Worm (Caenorhabditis elegans) whole organism, young adult: ENCODE results near the gene Y105C5A.15.
"Not testable (repeated sequence)": the region's sequence is repeated elsewhere in the genome, so short reads cannot be mapped to it uniquely, and the experiment has no call there.

Experiments used
- B0019.2 ChIP-seq: fragments of 200-800 bp; sonication (Bioruptor generic); conservative IDR thresholded peaks from 2 replicates; pipeline ENCODE4 v1.3.6; 2022; ENCODE audit warnings: missing genetic modification reagents, missing genetic modification characterization, missing compliant biosample characterization
- B0261.1 ChIP-seq: sonication (generic microtip); optimal IDR thresholded peaks from 2 replicates; lab custom pipeline; 2016; ENCODE audit warnings: mild to moderate bottlenecking, missing genetic modification characterization, moderate library complexity, missing compliant biosample characterization
- D2030.7 ChIP-seq: fragments of 200-800 bp; sonication (Bioruptor generic); IDR thresholded peaks from 2 replicates; pipeline ENCODE4 v1.3.6; 2022; ENCODE audit warnings: missing genetic modification reagents, missing genetic modification characterization, missing compliant biosample characterization
- F22D6.2 ChIP-seq: sonication (generic microtip); optimal IDR thresholded peaks from 2 replicates; lab custom pipeline; 2016; ENCODE audit warnings: mild to moderate bottlenecking, missing genetic modification characterization, missing compliant biosample characterization
- F37B4.10 ChIP-seq: fragments of 200-800 bp; sonication (Bioruptor generic); IDR thresholded peaks from 2 replicates; pipeline ENCODE4 v1.3.6; 2022; ENCODE audit warnings: missing genetic modification characterization, missing compliant biosample characterization
- F39B2.1 ChIP-seq: fragments of 200-800 bp; sonication (Bioruptor generic); IDR thresholded peaks from 2 replicates; pipeline ENCODE4 v1.3.6; 2022; ENCODE audit warnings: missing genetic modification reagents, missing genetic modification characterization, missing compliant biosample characterization
- F52B5.7 ChIP-seq: sonication (generic microtip); optimal IDR thresholded peaks from 2 replicates; lab custom pipeline; 2016; ENCODE audit warnings: mild to moderate bottlenecking, missing genetic modification characterization, missing compliant biosample characterization
- Y67H2A.10 ChIP-seq: fragments of 200-800 bp; sonication (Bioruptor generic); conservative IDR thresholded peaks from 2 replicates; pipeline ENCODE4 v1.3.6; 2022; ENCODE audit warnings: missing genetic modification reagents, missing genetic modification characterization, missing compliant biosample characterization
- akir-1 ChIP-seq: fragments of 200-800 bp; sonication (Bioruptor generic); optimal IDR thresholded peaks from 2 replicates; lab custom pipeline; 2018; ENCODE audit warnings: mild to moderate bottlenecking, missing genetic modification characterization, moderate library complexity, missing compliant biosample characterization
- aptf-3 ChIP-seq: fragments of 200-800 bp; sonication (Bioruptor generic); IDR thresholded peaks from 2 replicates; pipeline ENCODE4 v1.3.6; 2022; ENCODE audit warnings: missing genetic modification characterization, missing compliant biosample characterization
- attf-5 ChIP-seq: fragments of 200-800 bp; sonication (Bioruptor generic); optimal IDR thresholded peaks from 2 replicates; lab custom pipeline; 2018; ENCODE audit warnings: mild to moderate bottlenecking, missing genetic modification characterization, missing compliant biosample characterization
- bed-1 ChIP-seq: fragments of 200-800 bp; sonication (Bioruptor generic); IDR thresholded peaks from 2 replicates; pipeline ENCODE4 v1.3.6; 2022; ENCODE audit warnings: missing genetic modification reagents, missing genetic modification characterization, missing compliant biosample characterization
- ceh-100 ChIP-seq: fragments of 200-800 bp; sonication (Bioruptor generic); IDR thresholded peaks from 2 replicates; pipeline ENCODE4 v1.3.6; 2022; ENCODE audit warnings: missing genetic modification reagents, missing genetic modification characterization, missing compliant biosample characterization
- ceh-27 ChIP-seq: fragments of 200-800 bp; sonication (Bioruptor generic); optimal IDR thresholded peaks from 2 replicates; lab custom pipeline; 2018; ENCODE audit warnings: mild to moderate bottlenecking, missing genetic modification characterization, moderate library complexity, missing compliant biosample characterization
- ceh-91 ChIP-seq: fragments of 200-800 bp; sonication (Bioruptor generic); IDR thresholded peaks from 2 replicates; pipeline ENCODE4 v1.3.6; 2022; ENCODE audit warnings: missing genetic modification reagents, missing genetic modification characterization, missing compliant biosample characterization
- dpff-1 ChIP-seq: sonication (generic microtip); optimal IDR thresholded peaks from 2 replicates; lab custom pipeline; 2017; ENCODE audit warnings: mild to moderate bottlenecking, missing genetic modification characterization, missing compliant biosample characterization
- dpl-1 ChIP-seq: fragments of 150-350 bp; optimal IDR thresholded peaks from 2 replicates; lab custom pipeline; 2014; ENCODE audit warnings: missing biosample characterization, missing genetic modification reagents, missing genetic modification characterization
- efl-1 ChIP-seq: fragments of 150-350 bp; optimal IDR thresholded peaks from 2 replicates; lab custom pipeline; 2014; ENCODE audit warnings: missing biosample characterization, missing genetic modification reagents, missing genetic modification characterization
- egl-44 ChIP-seq: fragments of 200-800 bp; sonication (Bioruptor generic); IDR thresholded peaks from 2 replicates; pipeline ENCODE4 v1.3.6; 2022; ENCODE audit warnings: missing genetic modification reagents, missing genetic modification characterization, missing compliant biosample characterization
- ekl-4 ChIP-seq: fragments of 200-800 bp; sonication (Bioruptor generic); IDR thresholded peaks from 2 replicates; pipeline ENCODE4 v1.3.6; 2022; ENCODE audit warnings: missing genetic modification reagents, missing genetic modification characterization, missing compliant biosample characterization
- fkh-3 ChIP-seq: sonication (generic microtip); optimal IDR thresholded peaks from 2 replicates; lab custom pipeline; 2016; ENCODE audit warnings: mild to moderate bottlenecking, missing genetic modification characterization, missing compliant biosample characterization
- him-1 ChIP-seq: sonication (generic microtip); optimal IDR thresholded peaks from 2 replicates; lab custom pipeline; 2016; ENCODE audit warnings: missing genotype, missing genetic modification reagents, missing genetic modification characterization, missing compliant biosample characterization
- hlh-12 ChIP-seq: sonication (generic microtip); optimal IDR thresholded peaks from 2 replicates; lab custom pipeline; 2016; ENCODE audit warnings: missing genetic modification characterization, missing compliant biosample characterization
- hlh-26 ChIP-seq: fragments of 200-800 bp; sonication (Bioruptor generic); conservative IDR thresholded peaks from 2 replicates; pipeline ENCODE4 v1.3.6; 2022; ENCODE audit warnings: missing genetic modification reagents, missing genetic modification characterization, missing compliant biosample characterization
- hmg-1.2 ChIP-seq: fragments of 200-800 bp; sonication (Bioruptor generic); IDR thresholded peaks from 2 replicates; pipeline ENCODE4 v1.3.6; 2022; ENCODE audit warnings: missing genetic modification reagents, missing genetic modification characterization, missing compliant biosample characterization
- hrde-1 ChIP-seq: sonication (generic microtip); optimal IDR thresholded peaks from 2 replicates; lab custom pipeline; 2016; ENCODE audit warnings: missing genetic modification characterization, mild to moderate bottlenecking, missing compliant biosample characterization, moderate library complexity, missing genotype, missing genetic modification reagents, borderline replicate concordance
- let-607 ChIP-seq, 2 experiments: fragments of 200-800 bp in 1 of 2; sonication (Bioruptor generic) in 1 of 2; sonication (generic microtip) in 1 of 2; optimal IDR thresholded peaks; 2 replicates each; lab custom pipeline; 2016 to 2018; ENCODE audit warnings: mild to moderate bottlenecking in 2 of 2, missing compliant biosample characterization in 2 of 2, missing genetic modification characterization in 2 of 2, moderate library complexity in 2 of 2, missing genotype in 1 of 2
- lin-54 ChIP-seq: fragments of 200-800 bp; sonication (Bioruptor generic); optimal IDR thresholded peaks from 2 replicates; lab custom pipeline; 2018; ENCODE audit warnings: mild to moderate bottlenecking, missing genetic modification characterization, missing compliant biosample characterization
- madf-3 ChIP-seq: fragments of 200-800 bp; sonication (Bioruptor generic); IDR thresholded peaks from 2 replicates; pipeline ENCODE4 v1.3.6; 2022; ENCODE audit warnings: missing genetic modification reagents, missing genetic modification characterization, missing compliant biosample characterization
- mes-4 ChIP-seq: sonication (generic microtip); optimal IDR thresholded peaks from 2 replicates; lab custom pipeline; 2016; ENCODE audit warnings: missing genotype, missing genetic modification characterization, missing compliant biosample characterization
- nfyb-1 ChIP-seq: fragments of 200-800 bp; sonication (Bioruptor generic); IDR thresholded peaks from 2 replicates; pipeline ENCODE4 v1.3.6; 2022; ENCODE audit warnings: missing genetic modification reagents, missing genetic modification characterization, missing compliant biosample characterization
- nhr-120 ChIP-seq: fragments of 200-800 bp; sonication (Bioruptor generic); IDR thresholded peaks from 2 replicates; pipeline ENCODE4 v1.3.6; 2022; ENCODE audit warnings: missing genetic modification characterization, missing compliant biosample characterization
- nhr-179 ChIP-seq: sonication (generic microtip); optimal IDR thresholded peaks from 2 replicates; lab custom pipeline; 2016; ENCODE audit warnings: mild to moderate bottlenecking, missing genetic modification characterization, missing compliant biosample characterization
- nhr-80 ChIP-seq: sonication (generic microtip); optimal IDR thresholded peaks from 2 replicates; lab custom pipeline; 2016; ENCODE audit warnings: missing genetic modification characterization, missing compliant biosample characterization
- nhr-90 ChIP-seq: sonication (generic microtip); optimal IDR thresholded peaks from 2 replicates; lab custom pipeline; 2016; ENCODE audit warnings: missing genotype, mild to moderate bottlenecking, missing genetic modification characterization, missing compliant biosample characterization
- rec-8 ChIP-seq, 2 experiments: sonication (generic microtip); optimal IDR thresholded peaks; 2 replicates each; lab custom pipeline; 2016; ENCODE audit warnings: mild to moderate bottlenecking in 2 of 2, missing genetic modification characterization in 2 of 2, missing genetic modification reagents in 2 of 2, missing genotype in 2 of 2, missing biosample characterization in 1 of 2, missing compliant biosample characterization in 1 of 2, moderate library complexity in 1 of 2
- sdz-38 ChIP-seq: sonication (generic microtip); optimal IDR thresholded peaks from 2 replicates; lab custom pipeline; 2016; ENCODE audit warnings: missing genotype, missing genetic modification characterization, missing compliant biosample characterization
- sea-2 ChIP-seq: fragments of 200-800 bp; sonication (Bioruptor generic); IDR thresholded peaks from 2 replicates; pipeline ENCODE4 v1.3.6; 2022; ENCODE audit warnings: missing genetic modification characterization, missing compliant biosample characterization
- snpc-1.1 ChIP-seq: sonication (generic microtip); optimal IDR thresholded peaks from 2 replicates; lab custom pipeline; 2017; ENCODE audit warnings: missing genetic modification characterization, mild to moderate bottlenecking, missing compliant biosample characterization, antibody characterized with exemption, moderate library complexity, missing genotype, missing genetic modification reagents; ENCODE audit not compliant: insufficient read depth
- snpc-4 ChIP-seq, 5 experiments: fragments of 150-350 bp in 1 of 5; sonication (generic microtip) in 4 of 5; optimal IDR thresholded peaks; 2 replicates each; lab custom pipeline; 2014 to 2018; ENCODE audit warnings: missing genetic modification characterization in 5 of 5, missing biosample characterization in 3 of 5, antibody characterized with exemption in 2 of 5, mild to moderate bottlenecking in 2 of 5, missing compliant biosample characterization in 2 of 5, missing genotype in 2 of 5, moderate library complexity in 2 of 5, missing genetic modification reagents in 1 of 5
- tbx-9 ChIP-seq: sonication (generic microtip); optimal IDR thresholded peaks from 2 replicates; lab custom pipeline; 2016; ENCODE audit warnings: borderline replicate concordance, missing genetic modification characterization, inconsistent platforms, missing compliant biosample characterization
- ztf-25 ChIP-seq: fragments of 200-800 bp; sonication (Bioruptor generic); IDR thresholded peaks from 2 replicates; pipeline ENCODE4 v1.3.6; 2022; ENCODE audit warnings: missing genetic modification reagents, missing genetic modification characterization, missing compliant biosample characterization
- ztf-3 ChIP-seq: fragments of 200-800 bp; sonication (Bioruptor generic); optimal IDR thresholded peaks from 2 replicates; lab custom pipeline; 2018; ENCODE audit warnings: mild to moderate bottlenecking, missing genetic modification characterization, missing compliant biosample characterization

Gene Y105C5A.15

ce11 chrIV:15691829-15692228, 2.8 kb downstream of the Y105C5A.15 start:
- TF ChIP-seq attf-5 (GFP tag; lab: Kevin White, UChicago) = no peak
- no peak for TF ChIP-seq ekl-4
- no peak for TF ChIP-seq let-607 (tag; optimal IDR thresholded peaks at IDR 0.05; lab: Kevin White, UChicago)
- no peak for TF ChIP-seq ceh-27
- TF ChIP-seq snpc-4 (GFP tag; optimal IDR thresholded peaks at IDR 0.05; lab: Kevin White, UChicago) = no peak
- peak in 1 of 4 experiments; percentile 71 for TF ChIP-seq snpc-4 (tag; optimal IDR thresholded peaks at IDR 0.05; lab: Kevin White, UChicago)
- TF ChIP-seq hlh-12 (tag; lab: Kevin White, UChicago) = no peak
- TF ChIP-seq F39B2.1 (GFP tag; lab: Robert Waterston, UW) = no peak
- TF ChIP-seq sea-2 (GFP tag; lab: Robert Waterston, UW) = no peak
- TF ChIP-seq F52B5.7 (tag; lab: Kevin White, UChicago) = no peak
- TF ChIP-seq tbx-9 (tag; lab: Kevin White, UChicago) = no peak
- TF ChIP-seq hlh-26 = no peak
- no peak for TF ChIP-seq bed-1 (GFP tag; lab: Robert Waterston, UW)
- no peak for TF ChIP-seq ceh-91 (GFP tag; lab: Robert Waterston, UW)
- TF ChIP-seq ceh-100 (GFP tag; lab: Robert Waterston, UW) = no peak
- TF ChIP-seq ztf-3 = no peak
- TF ChIP-seq nhr-120 (GFP tag; lab: Robert Waterston, UW) = no peak
- TF ChIP-seq nfyb-1 (GFP tag; lab: Robert Waterston, UW) = no peak
- peak; percentile 8; the same call in 1 of the 2 replicates for TF ChIP-seq hmg-1.2 (GFP tag; lab: Robert Waterston, UW)

ce11 chrIV:15692502-15692901, 3.5 kb downstream of the Y105C5A.15 start:
- TF ChIP-seq snpc-1.1 (tag; lab: Kevin White, UChicago) (peak; percentile 4), snpc-4 (tag; optimal IDR thresholded peaks at IDR 0.05; lab: Kevin White, UChicago) (peak; percentile 33 to 94 (median 49))
- not testable (repeated sequence) for TF ChIP-seq snpc-4 (GFP tag; optimal IDR thresholded peaks at IDR 0.05; lab: Kevin White, UChicago)

- no peak for TF ChIP-seq nhr-179 (tag; lab: Kevin White, UChicago)
- no peak for TF ChIP-seq F22D6.2 (tag; lab: Kevin White, UChicago)
- no peak for TF ChIP-seq hrde-1
- peak; percentile 79 for TF ChIP-seq nhr-90
- 0 out of 2 replicates have a peak, but pooled peaks have one; percentile 17 for TF ChIP-seq B0019.2 (GFP tag; lab: Robert Waterston, UW)
- TF ChIP-seq egl-44 = peak; percentile 59; the same call in 1 of the 2 replicates
- TF ChIP-seq attf-5 (GFP tag; lab: Kevin White, UChicago) = peak; percentile 62
- peak; percentile 32 for TF ChIP-seq tbx-9 (tag; lab: Kevin White, UChicago)
- no peak for TF ChIP-seq nhr-80 (tag; lab: Kevin White, UChicago)
- TF ChIP-seq Y67H2A.10 (GFP tag; lab: Robert Waterston, UW) = no peak
- peak; percentile 74 for TF ChIP-seq D2030.7
- TF ChIP-seq B0261.1 = peak; percentile 86
- TF ChIP-seq ceh-100 (GFP tag; lab: Robert Waterston, UW) = no peak
- peak; percentile 94 for TF ChIP-seq ztf-25 (GFP tag; lab: Robert Waterston, UW)
- TF ChIP-seq fkh-3 (tag; lab: Kevin White, UChicago) = peak; percentile 10
- TF ChIP-seq sdz-38 (tag; lab: Kevin White, UChicago) = no peak
- no peak for TF ChIP-seq dpl-1
- TF ChIP-seq aptf-3 (GFP tag; lab: Robert Waterston, UW) = no peak
- peak; percentile 75 for TF ChIP-seq snpc-1.1 (tag; lab: Kevin White, UChicago)
- peak; percentile 82 for TF ChIP-seq him-1 (tag; lab: Kevin White, UChicago)
- TF ChIP-seq hmg-1.2 (GFP tag; lab: Robert Waterston, UW) = peak; percentile 65
- peak; percentile 74; the same call in 1 of the 2 replicates for TF ChIP-seq madf-3 (GFP tag; lab: Robert Waterston, UW)
- TF ChIP-seq sea-2 (GFP tag; lab: Robert Waterston, UW) = no peak
- TF ChIP-seq dpff-1 (tag; lab: Kevin White, UChicago) = no peak
- TF ChIP-seq rec-8 (tag; optimal IDR thresholded peaks at IDR 0.05; lab: Kevin White, UChicago) = peak; percentile 52 to 58
- TF ChIP-seq efl-1 (GFP tag; lab: Kevin White, UChicago) = peak; percentile 8
- peak; percentile 93; the same call in 1 of the 2 replicates for TF ChIP-seq bed-1 (GFP tag; lab: Robert Waterston, UW)
- peak; percentile 46 for TF ChIP-seq lin-54 (GFP tag; lab: Kevin White, UChicago)
- TF ChIP-seq hlh-26 = no peak
- TF ChIP-seq mes-4 = peak; percentile 60
- no peak for TF ChIP-seq F37B4.10 (GFP tag; lab: Robert Waterston, UW)
- TF ChIP-seq akir-1 = no peak
These were observed 4.3 kb downstream of the Y105C5A.15 start for ce11 chrIV:15693268-15693667.
